Fruit fly (Drosophila melanogaster) whole organism, embryonic: ENCODE results near the gene prd1.
A peak's percentile ranks its signal among the peaks of the same experiment; 100 is the strongest.

Experiments
- B-H2 ChIP-seq: fragments of 200-800 bp; sonication (Bioruptor generic); optimal IDR thresholded peaks from 2 replicates; lab custom pipeline; 2018; ENCODE audit warnings: missing biosample characterization, mild to moderate bottlenecking, missing genetic modification characterization
- CG10565 ChIP-seq: fragments of 200-800 bp; sonication (Bioruptor generic); optimal IDR thresholded peaks from 3 replicates; lab custom pipeline; 2016; ENCODE audit warnings: missing biosample characterization, mild to moderate bottlenecking, missing genetic modification characterization
- CG11085 ChIP-seq: fragments of 200-800 bp; sonication (Bioruptor generic); IDR thresholded peaks from 2 replicates; pipeline ENCODE4 v1.3.6; 2022; ENCODE audit warnings: missing biosample characterization, missing genetic modification characterization
- CG11723 ChIP-seq: fragments of 200-800 bp; sonication (Bioruptor generic); optimal IDR thresholded peaks from 2 replicates; lab custom pipeline; 2017; ENCODE audit warnings: missing biosample characterization, mild to moderate bottlenecking, missing genetic modification characterization
- CG13296 ChIP-seq: fragments of 200-800 bp; sonication (Bioruptor generic); optimal IDR thresholded peaks from 3 replicates; lab custom pipeline; 2018; ENCODE audit warnings: missing biosample characterization, mild to moderate bottlenecking, missing genetic modification characterization
- CG13624 ChIP-seq: fragments of 200-800 bp; sonication (Bioruptor generic); optimal IDR thresholded peaks from 2 replicates; lab custom pipeline; 2016; ENCODE audit warnings: missing biosample characterization, missing genetic modification characterization
- CG1602 ChIP-seq: fragments of 200-800 bp; sonication (Bioruptor generic); optimal IDR thresholded peaks from 3 replicates; lab custom pipeline; 2016; ENCODE audit warnings: missing biosample characterization, missing genetic modification characterization
- CG17186 ChIP-seq: fragments of 200-800 bp; sonication (Bioruptor generic); optimal IDR thresholded peaks from 3 replicates; lab custom pipeline; 2017; ENCODE audit warnings: missing biosample characterization, missing genetic modification reagents, missing genetic modification characterization
- CG17328 ChIP-seq: fragments of 200-800 bp; sonication (Bioruptor generic); IDR thresholded peaks from 2 replicates; pipeline ENCODE4 v1.3.6; 2022; ENCODE audit warnings: missing biosample characterization, missing genetic modification characterization
- CG17802 ChIP-seq: fragments of 200-800 bp; sonication (Bioruptor generic); optimal IDR thresholded peaks from 2 replicates; lab custom pipeline; 2018; ENCODE audit warnings: missing biosample characterization, mild to moderate bottlenecking, missing genetic modification characterization, moderate library complexity
- CG2875 ChIP-seq: fragments of 200-800 bp; sonication (Bioruptor generic); optimal IDR thresholded peaks from 2 replicates; lab custom pipeline; 2017; ENCODE audit warnings: missing biosample characterization, mild to moderate bottlenecking, missing genetic modification characterization, missing genetic modification reagents
- CG30403 ChIP-seq: fragments of 200-800 bp; sonication (Bioruptor generic); optimal IDR thresholded peaks from 3 replicates; lab custom pipeline; 2016; ENCODE audit warnings: missing biosample characterization, missing genetic modification characterization
- CG31441 ChIP-seq: fragments of 200-800 bp; sonication (Bioruptor generic); IDR thresholded peaks from 2 replicates; pipeline ENCODE4 v1.3.6; 2022; ENCODE audit warnings: missing biosample characterization, missing genetic modification characterization
- CG3407 ChIP-seq: fragments of 200-800 bp; sonication (Bioruptor generic); optimal IDR thresholded peaks from 2 replicates; lab custom pipeline; 2018; ENCODE audit warnings: missing biosample characterization, mild to moderate bottlenecking, missing genetic modification characterization
- CG34224 ChIP-seq: fragments of 200-800 bp; sonication (Bioruptor generic); IDR thresholded peaks from 3 replicates; pipeline ENCODE4 v1.3.6; 2022; ENCODE audit warnings: missing biosample characterization, missing genetic modification characterization; ENCODE audit not compliant: partially characterized antibody
- CG34376 ChIP-seq: fragments of 200-800 bp; sonication (Bioruptor generic); optimal IDR thresholded peaks from 2 replicates; lab custom pipeline; 2018; ENCODE audit warnings: missing biosample characterization, mild to moderate bottlenecking, missing genetic modification characterization
- CG4424 ChIP-seq: fragments of 200-800 bp; sonication (Bioruptor generic); optimal IDR thresholded peaks from 3 replicates; lab custom pipeline; 2016; ENCODE audit warnings: missing biosample characterization, missing genetic modification characterization
- CG4617 ChIP-seq: fragments of 200-800 bp; sonication (Bioruptor generic); optimal IDR thresholded peaks from 3 replicates; lab custom pipeline; 2016; ENCODE audit warnings: missing biosample characterization, missing genetic modification characterization, borderline replicate concordance
- CG8478 ChIP-seq: fragments of >200 bp; optimal IDR thresholded peaks from 2 replicates; lab custom pipeline; 2018
- Fer2 ChIP-seq: fragments of 200-800 bp; sonication (Bioruptor generic); optimal IDR thresholded peaks from 2 replicates; lab custom pipeline; 2018; ENCODE audit warnings: missing biosample characterization, mild to moderate bottlenecking, missing genetic modification characterization, moderate library complexity
- Gug ChIP-seq: fragments of 200-800 bp; sonication (Bioruptor generic); IDR thresholded peaks from 4 replicates; pipeline ENCODE4 v1.3.6; 2022; ENCODE audit warnings: missing biosample characterization, missing genetic modification characterization
- HHEX ChIP-seq: fragments of 200-800 bp; sonication (Bioruptor generic); optimal IDR thresholded peaks from 3 replicates; lab custom pipeline; 2017; ENCODE audit warnings: missing biosample characterization, mild to moderate bottlenecking, missing genetic modification characterization, missing genetic modification reagents
- HLH4C ChIP-seq: fragments of 200-800 bp; sonication (Bioruptor generic); IDR thresholded peaks from 3 replicates; pipeline ENCODE4 v1.3.6; 2022; ENCODE audit warnings: missing biosample characterization, missing genetic modification characterization; ENCODE audit not compliant: partially characterized antibody
- MBD-R2 ChIP-seq: fragments of 200-800 bp; sonication (Bioruptor generic); IDR thresholded peaks from 2 replicates; pipeline ENCODE4 v1.3.6; 2022; ENCODE audit warnings: missing biosample characterization, missing genetic modification characterization
- MTF-1 ChIP-seq: fragments of 200-800 bp; sonication (Bioruptor generic); optimal IDR thresholded peaks from 2 replicates; lab custom pipeline; 2018; ENCODE audit warnings: missing biosample characterization, mild to moderate bottlenecking, missing genetic modification characterization, borderline replicate concordance
- Neu2 ChIP-seq: fragments of 200-800 bp; sonication (Bioruptor generic); optimal IDR thresholded peaks from 3 replicates; lab custom pipeline; 2016; ENCODE audit warnings: missing biosample characterization, missing genetic modification characterization, borderline replicate concordance
- Nf-YA ChIP-seq: fragments of 200-800 bp; sonication (Bioruptor generic); IDR thresholded peaks from 2 replicates; pipeline ENCODE4 v1.3.6; 2022; ENCODE audit warnings: missing biosample characterization, missing genetic modification characterization
- Rfx ChIP-seq: fragments of 200-800 bp; sonication (Bioruptor generic); IDR thresholded peaks from 2 replicates; pipeline ENCODE4 v1.3.6; 2022; ENCODE audit warnings: missing biosample characterization, missing genetic modification characterization
- Sox100B ChIP-seq: fragments of 200-800 bp; sonication (Bioruptor generic); optimal IDR thresholded peaks from 3 replicates; lab custom pipeline; 2018; ENCODE audit warnings: missing biosample characterization, mild to moderate bottlenecking, missing genetic modification characterization
- Spps ChIP-seq: fragments of 200-800 bp; sonication (Bioruptor generic); optimal IDR thresholded peaks from 2 replicates; lab custom pipeline; 2018; ENCODE audit warnings: missing biosample characterization, mild to moderate bottlenecking, missing genetic modification characterization
- al ChIP-seq: fragments of 200-800 bp; sonication (Bioruptor generic); IDR thresholded peaks from 2 replicates; pipeline ENCODE4 v1.3.6; 2022; ENCODE audit warnings: missing biosample characterization, missing genetic modification characterization
- bbx ChIP-seq: fragments of 200-800 bp; sonication (Bioruptor generic); IDR thresholded peaks from 2 replicates; pipeline ENCODE4 v1.3.6; 2022; ENCODE audit warnings: missing biosample characterization, missing genetic modification characterization; ENCODE audit not compliant: partially characterized antibody
- bcd ChIP-seq: fragments of 200-800 bp; sonication (Bioruptor generic); optimal IDR thresholded peaks from 2 replicates; lab custom pipeline; 2017; ENCODE audit warnings: missing biosample characterization, mild to moderate bottlenecking, missing genetic modification characterization
- da ChIP-seq: fragments of 200-800 bp; sonication (Bioruptor generic); optimal IDR thresholded peaks from 2 replicates; lab custom pipeline; 2016; ENCODE audit warnings: missing biosample characterization, missing genetic modification characterization
- dm ChIP-seq: fragments of 200-800 bp; sonication (Bioruptor generic); optimal IDR thresholded peaks from 3 replicates; lab custom pipeline; 2016; ENCODE audit warnings: missing biosample characterization, missing genetic modification characterization
- dmrt99B ChIP-seq: fragments of 200-800 bp; sonication (Bioruptor generic); optimal IDR thresholded peaks from 2 replicates; lab custom pipeline; 2018; ENCODE audit warnings: missing biosample characterization, mild to moderate bottlenecking, missing genetic modification characterization, moderate library complexity
- dpn ChIP-seq, 2 experiments: fragments of 200-800 bp; sonication (Bioruptor generic); optimal IDR thresholded peaks; 3 replicates each; lab custom pipeline; 2016; ENCODE audit warnings: missing biosample characterization in 2 of 2, missing genetic modification characterization in 2 of 2
- h ChIP-seq: fragments of >200 bp; optimal IDR thresholded peaks from 2 replicates; lab custom pipeline; 2017
- hth ChIP-seq: fragments of >200 bp; optimal IDR thresholded peaks from 2 replicates; lab custom pipeline; 2017; ENCODE audit warnings: inconsistent platforms
- insv ChIP-seq, 2 experiments: fragments of 200-800 bp; sonication (Bioruptor generic); optimal IDR thresholded peaks; 3 replicates each; lab custom pipeline; 2016 to 2018; ENCODE audit warnings: missing biosample characterization in 2 of 2, missing genetic modification characterization in 2 of 2
- kah ChIP-seq: fragments of 200-800 bp; sonication (Bioruptor generic); optimal IDR thresholded peaks from 2 replicates; lab custom pipeline; 2018; ENCODE audit warnings: missing biosample characterization, mild to moderate bottlenecking, missing genetic modification characterization
- knrl ChIP-seq: fragments of 200-800 bp; sonication (Bioruptor generic); IDR thresholded peaks from 3 replicates; pipeline ENCODE4 v1.3.6; 2022; ENCODE audit warnings: missing biosample characterization, missing genetic modification characterization; ENCODE audit not compliant: partially characterized antibody
- oc ChIP-seq: fragments of 200-800 bp; sonication (Bioruptor generic); optimal IDR thresholded peaks from 2 replicates; lab custom pipeline; 2018; ENCODE audit warnings: missing biosample characterization, mild to moderate bottlenecking, missing genetic modification characterization, moderate library complexity
- onecut ChIP-seq: fragments of 200-800 bp; sonication (Bioruptor generic); IDR thresholded peaks from 2 replicates; pipeline ENCODE4 v1.3.6; 2022; ENCODE audit warnings: missing biosample characterization, missing genetic modification characterization
- pita ChIP-seq: fragments of 200-800 bp; sonication (Bioruptor generic); optimal IDR thresholded peaks from 2 replicates; lab custom pipeline; 2017; ENCODE audit warnings: missing biosample characterization, mild to moderate bottlenecking, missing genetic modification characterization
- slou ChIP-seq: fragments of 200-800 bp; sonication (Bioruptor generic); optimal IDR thresholded peaks from 3 replicates; lab custom pipeline; 2016; ENCODE audit warnings: missing biosample characterization, missing genetic modification characterization
- sob ChIP-seq: fragments of 200-800 bp; sonication (Bioruptor generic); IDR thresholded peaks from 2 replicates; pipeline ENCODE4 v1.3.6; 2022; ENCODE audit warnings: missing biosample characterization, missing genetic modification characterization
- trh ChIP-seq: fragments of 200-800 bp; sonication (Bioruptor generic); optimal IDR thresholded peaks from 2 replicates; lab custom pipeline; 2016; ENCODE audit warnings: missing biosample characterization, missing genetic modification characterization
- twi ChIP-seq: fragments of 200-800 bp; optimal IDR thresholded peaks from 2 replicates; lab custom pipeline; 2019; ENCODE audit warnings: missing biosample characterization, mild to moderate bottlenecking, missing genetic modification characterization, moderate library complexity
- unpg ChIP-seq: fragments of 200-800 bp; sonication (Bioruptor generic); optimal IDR thresholded peaks from 3 replicates; lab custom pipeline; 2018; ENCODE audit warnings: missing biosample characterization, mild to moderate bottlenecking, missing genetic modification characterization, moderate library complexity
- wdn ChIP-seq: fragments of 200-800 bp; sonication (Bioruptor generic); IDR thresholded peaks from 2 replicates; pipeline ENCODE4 v1.3.6; 2022; ENCODE audit warnings: missing biosample characterization, missing genetic modification characterization

Gene prd1

dm6 chr3R:11786695-11787226 lies at the start of gene prd1, which contains the start of gene HisCl1 (continued):
- TF ChIP-seq CG17186 (GFP tag; lab: Kevin White, UChicago), result peak; percentile 84
- no peak for TF ChIP-seq dmrt99B (tag; lab: Kevin White, UChicago)
- TF ChIP-seq B-H2 (GFP tag; lab: Kevin White, UChicago), result peak; percentile 68
- no peak for TF ChIP-seq CG31441 (GFP tag; lab: Robert Waterston, UW)
- TF ChIP-seq CG2875, result peak; percentile 58
- TF ChIP-seq MTF-1 (GFP tag; lab: Kevin White, UChicago), result peak; percentile 54
- peak; percentile 61 for TF ChIP-seq CG1602 (GFP tag; lab: Kevin White, UChicago)
- TF ChIP-seq unpg (GFP tag; lab: Kevin White, UChicago), result no peak
- peak; percentile 52 for TF ChIP-seq twi (tag; lab: Kevin White, UChicago)
- TF ChIP-seq CG3407 (GFP tag; lab: Kevin White, UChicago), result peak; percentile 46
- peak; percentile 55 for TF ChIP-seq CG4424 (GFP tag; lab: Kevin White, UChicago)
- peak in 1 of 2 experiments; percentile 35 for TF ChIP-seq insv (GFP tag; optimal IDR thresholded peaks at IDR 0.05; lab: Kevin White, UChicago)
- TF ChIP-seq CG11723 (GFP tag; lab: Kevin White, UChicago), result no peak
- TF ChIP-seq kah (GFP tag; lab: Kevin White, UChicago), result peak; percentile 24
- TF ChIP-seq CG13296 (GFP tag; lab: Kevin White, UChicago), result peak; percentile 76
- TF ChIP-seq CG8478 (lab: Kevin White, UChicago), result no peak
- TF ChIP-seq bbx (GFP tag; lab: Robert Waterston, UW), result no peak
- TF ChIP-seq CG11085 (GFP tag; lab: Robert Waterston, UW), result 0 out of 2 replicates have a peak, but pooled peaks have one; percentile 23
- peak; percentile 58 for TF ChIP-seq CG4617 (GFP tag; lab: Kevin White, UChicago)
- TF ChIP-seq Sox100B (GFP tag; lab: Kevin White, UChicago), result no peak
- peak; percentile 73 for TF ChIP-seq Fer2
- TF ChIP-seq slou, result peak; percentile 32
- TF ChIP-seq HHEX, result peak; percentile 76
- TF ChIP-seq dm (GFP tag; lab: Kevin White, UChicago), result peak; percentile 36
- TF ChIP-seq Rfx (GFP tag; lab: Robert Waterston, UW), result peak; percentile 79
- peak; percentile 66 for TF ChIP-seq al
- no peak for TF ChIP-seq oc (tag; lab: Kevin White, UChicago)
- peak; percentile 57 to 70 for TF ChIP-seq dpn (GFP tag; optimal IDR thresholded peaks at IDR 0.05; lab: Kevin White, UChicago)
- peak; percentile 84 for TF ChIP-seq bcd (GFP tag; lab: Kevin White, UChicago)
- TF ChIP-seq trh (GFP tag; lab: Kevin White, UChicago), result peak; percentile 34
- peak; percentile 40 for TF ChIP-seq CG17802 (tag; lab: Kevin White, UChicago)
- no peak for TF ChIP-seq CG34224 (GFP tag; lab: Robert Waterston, UW)
- 0 out of 3 replicates have a peak, but pooled peaks have one; percentile 26 for TF ChIP-seq knrl (GFP tag; lab: Robert Waterston, UW)
- no peak for TF ChIP-seq Neu2 (GFP tag; lab: Kevin White, UChicago)
- TF ChIP-seq CG10565 (GFP tag; lab: Kevin White, UChicago), result no peak
- TF ChIP-seq CG17328, result no peak
- peak; percentile 77 for TF ChIP-seq CG34376 (GFP tag; lab: Kevin White, UChicago)
- TF ChIP-seq Gug, result peak; percentile 37; the same call in 1 of the 4 replicates
- TF ChIP-seq CG30403 (GFP tag; lab: Kevin White, UChicago), result peak; percentile 79
- TF ChIP-seq da, result no peak
- no peak for TF ChIP-seq hth (lab: Kevin White, UChicago)
- peak; percentile 74 for TF ChIP-seq CG13624 (GFP tag; lab: Kevin White, UChicago)
- TF ChIP-seq MBD-R2 (GFP tag; lab: Robert Waterston, UW), result peak; percentile 91
- peak; percentile 76 for TF ChIP-seq sob (GFP tag; lab: Robert Waterston, UW)
- no peak for TF ChIP-seq h
- TF ChIP-seq Nf-YA (GFP tag; lab: Robert Waterston, UW), result no peak
- TF ChIP-seq onecut, result peak; percentile 99
- no peak for TF ChIP-seq wdn (GFP tag; lab: Robert Waterston, UW)
- TF ChIP-seq pita, result no peak
- TF ChIP-seq Spps (tag; lab: Kevin White, UChicago), result no peak
- no peak for TF ChIP-seq HLH4C (GFP tag; lab: Robert Waterston, UW)
